Worm (Caenorhabditis elegans): ENCODE data around the gene C17C3.1.

- no peak for TF ChIP-seq ets-4 (tag; optimal IDR thresholded peaks at IDR 0.05)
- TF ChIP-seq unc-86 (tag; optimal IDR thresholded peaks at IDR 0.05) = no peak
Measured at ce11 chrII:5619298-5619697, 48.9 kb downstream of the C17C3.1 start, which contains the start of gene dhs-6.

Data from whole organism, late embryonic.